Worm (Caenorhabditis elegans) whole organism, late embryonic: ENCODE data around the gene col-121.

ENCODE experiments used
- C38D4.7 ChIP-seq: fragments of 200-800 bp; sonication (Bioruptor generic); optimal IDR thresholded peaks from 2 replicates; lab custom pipeline; 2018; ENCODE audit warnings: mild to moderate bottlenecking, missing genetic modification characterization, moderate library complexity, missing compliant biosample characterization
- F13H6.1 ChIP-seq: sonication (generic microtip); optimal IDR thresholded peaks from 2 replicates; lab custom pipeline; 2016; ENCODE audit warnings: missing genetic modification characterization, missing compliant biosample characterization
- K02D7.2 ChIP-seq: sonication (generic microtip); optimal IDR thresholded peaks from 2 replicates; lab custom pipeline; 2017; ENCODE audit warnings: mild to moderate bottlenecking, missing genetic modification characterization, missing compliant biosample characterization
- K09A11.1 ChIP-seq: sonication (generic microtip); optimal IDR thresholded peaks from 2 replicates; lab custom pipeline; 2017; ENCODE audit warnings: antibody characterized with exemption, mild to moderate bottlenecking, missing genetic modification characterization, missing compliant biosample characterization; ENCODE audit not compliant: insufficient read depth
- ama-1 ChIP-seq: fragments of 150-350 bp; optimal IDR thresholded peaks from 2 replicates; lab custom pipeline; 2014
- ceh-14 ChIP-seq: sonication (generic microtip); optimal IDR thresholded peaks from 2 replicates; lab custom pipeline; 2016; ENCODE audit warnings: missing genotype, missing genetic modification characterization, missing compliant biosample characterization
- ceh-19 ChIP-seq: fragments of 200-800 bp; sonication (Bioruptor generic); optimal IDR thresholded peaks from 2 replicates; lab custom pipeline; 2018; ENCODE audit warnings: mild to moderate bottlenecking, missing genetic modification characterization, missing compliant biosample characterization
- ceh-22 ChIP-seq: sonication (generic microtip); optimal IDR thresholded peaks from 2 replicates; lab custom pipeline; 2017; ENCODE audit warnings: missing biosample characterization, missing genetic modification characterization
- ceh-30 ChIP-seq: fragments of 150-350 bp; optimal IDR thresholded peaks from 2 replicates; lab custom pipeline; 2014; ENCODE audit warnings: missing biosample characterization, missing genetic modification characterization
- ceh-31 ChIP-seq: sonication (generic microtip); optimal IDR thresholded peaks from 2 replicates; lab custom pipeline; 2016; ENCODE audit warnings: missing genetic modification characterization, missing compliant biosample characterization
- ceh-45 ChIP-seq: fragments of 200-800 bp; sonication (Bioruptor generic); IDR thresholded peaks from 2 replicates; pipeline ENCODE4 v1.3.6; 2022; ENCODE audit warnings: missing genetic modification reagents, missing genetic modification characterization, missing compliant biosample characterization
- ceh-9 ChIP-seq: sonication (generic microtip); optimal IDR thresholded peaks from 2 replicates; lab custom pipeline; 2016; ENCODE audit warnings: mild to moderate bottlenecking, missing genetic modification characterization, inconsistent platforms, missing compliant biosample characterization
- che-1 ChIP-seq: sonication (generic microtip); optimal IDR thresholded peaks from 2 replicates; lab custom pipeline; 2016; ENCODE audit warnings: mild to moderate bottlenecking, missing genetic modification characterization, missing compliant biosample characterization
- dve-1 ChIP-seq: sonication (generic microtip); optimal IDR thresholded peaks from 2 replicates; lab custom pipeline; 2017; ENCODE audit warnings: antibody characterized with exemption, mild to moderate bottlenecking, missing genetic modification characterization, missing compliant biosample characterization
- eyg-1 ChIP-seq: sonication (generic microtip); optimal IDR thresholded peaks from 2 replicates; lab custom pipeline; 2016; ENCODE audit warnings: missing genotype, missing genetic modification characterization, missing compliant biosample characterization
- fax-1 ChIP-seq: sonication (generic microtip); optimal IDR thresholded peaks from 2 replicates; lab custom pipeline; 2016; ENCODE audit warnings: missing genotype, missing genetic modification characterization, missing compliant biosample characterization
- fkh-6 ChIP-seq: sonication (generic microtip); optimal IDR thresholded peaks from 2 replicates; lab custom pipeline; 2016; ENCODE audit warnings: missing genetic modification characterization, missing compliant biosample characterization
- gmeb-2 ChIP-seq: sonication (generic microtip); optimal IDR thresholded peaks from 2 replicates; lab custom pipeline; 2016; ENCODE audit warnings: missing genetic modification characterization, inconsistent platforms, missing compliant biosample characterization
- hlh-13 ChIP-seq: fragments of 200-800 bp; sonication (Bioruptor generic); optimal IDR thresholded peaks from 2 replicates; lab custom pipeline; 2018; ENCODE audit warnings: mild to moderate bottlenecking, missing genetic modification characterization, missing compliant biosample characterization
- hlh-15 ChIP-seq: sonication (generic microtip); optimal IDR thresholded peaks from 2 replicates; lab custom pipeline; 2016; ENCODE audit warnings: missing genetic modification characterization, missing compliant biosample characterization
- hlh-6 ChIP-seq: sonication (generic microtip); optimal IDR thresholded peaks from 2 replicates; lab custom pipeline; 2016; ENCODE audit warnings: missing genotype, missing genetic modification characterization, missing compliant biosample characterization
- lim-6 ChIP-seq: sonication (generic microtip); optimal IDR thresholded peaks from 2 replicates; lab custom pipeline; 2016; ENCODE audit warnings: missing genetic modification characterization, missing compliant biosample characterization
- mec-3 ChIP-seq: sonication (generic microtip); optimal IDR thresholded peaks from 2 replicates; lab custom pipeline; 2016; ENCODE audit warnings: borderline replicate concordance, missing genetic modification characterization, missing compliant biosample characterization
- nfya-1 ChIP-seq: sonication (generic microtip); optimal IDR thresholded peaks from 2 replicates; lab custom pipeline; 2017; ENCODE audit warnings: missing genetic modification characterization, mild to moderate bottlenecking, missing compliant biosample characterization, antibody characterized with exemption, moderate library complexity
- odd-2 ChIP-seq: sonication (generic microtip); optimal IDR thresholded peaks from 2 replicates; lab custom pipeline; 2017; ENCODE audit warnings: antibody characterized with exemption, mild to moderate bottlenecking, missing genetic modification characterization, missing compliant biosample characterization
- pag-3 ChIP-seq: sonication (generic microtip); optimal IDR thresholded peaks from 2 replicates; lab custom pipeline; 2016; ENCODE audit warnings: missing compliant biosample characterization, missing genetic modification characterization, borderline replicate concordance
- pat-9 ChIP-seq: fragments of 200-800 bp; sonication (Bioruptor generic); optimal IDR thresholded peaks from 2 replicates; lab custom pipeline; 2018; ENCODE audit warnings: mild to moderate bottlenecking, missing genetic modification characterization, moderate library complexity, missing compliant biosample characterization
- pax-1 ChIP-seq: fragments of 150-350 bp; optimal IDR thresholded peaks from 2 replicates; lab custom pipeline; 2014; ENCODE audit warnings: missing biosample characterization, missing genetic modification characterization
- pha-4 ChIP-seq: fragments of 150-350 bp; optimal IDR thresholded peaks from 2 replicates; lab custom pipeline; 2018; ENCODE audit warnings: missing biosample characterization, missing genetic modification reagents, missing genetic modification characterization
- pqm-1 ChIP-seq: sonication (generic microtip); optimal IDR thresholded peaks from 2 replicates; lab custom pipeline; 2016; ENCODE audit warnings: missing genetic modification characterization, missing compliant biosample characterization
- ref-2 ChIP-seq: sonication (generic microtip); optimal IDR thresholded peaks from 2 replicates; lab custom pipeline; 2016; ENCODE audit warnings: missing genetic modification characterization, missing compliant biosample characterization
- sox-2 ChIP-seq: fragments of 200-800 bp; sonication (Bioruptor generic); IDR thresholded peaks from 2 replicates; pipeline ENCODE4 v1.3.6; 2022; ENCODE audit warnings: missing genetic modification reagents, missing genetic modification characterization, missing compliant biosample characterization
- sox-4 ChIP-seq: sonication (generic microtip); optimal IDR thresholded peaks from 2 replicates; lab custom pipeline; 2017; ENCODE audit warnings: mild to moderate bottlenecking, missing genetic modification characterization, inconsistent platforms, missing compliant biosample characterization
- syd-9 ChIP-seq: sonication (generic microtip); optimal IDR thresholded peaks from 2 replicates; lab custom pipeline; 2016; ENCODE audit warnings: mild to moderate bottlenecking, missing genetic modification characterization, moderate library complexity, missing compliant biosample characterization
- tbx-2 ChIP-seq: sonication (generic microtip); optimal IDR thresholded peaks from 2 replicates; lab custom pipeline; 2016; ENCODE audit warnings: missing genetic modification characterization, missing compliant biosample characterization
- unc-3 ChIP-seq, 2 experiments: fragments of 200-800 bp in 1 of 2; sonication (Bioruptor generic) in 1 of 2; sonication (generic microtip) in 1 of 2; conservative IDR thresholded peaks in 1 of 2; optimal IDR thresholded peaks in 1 of 2; 2 replicates each; pipeline versions ENCODE4 v1.3.6 to Lab custom; 2016 to 2022; ENCODE audit warnings: missing compliant biosample characterization in 2 of 2, missing genetic modification characterization in 2 of 2, missing genetic modification reagents in 1 of 2
- unc-42 ChIP-seq: sonication (generic microtip); optimal IDR thresholded peaks from 2 replicates; lab custom pipeline; 2016; ENCODE audit warnings: missing genotype, missing genetic modification characterization, missing compliant biosample characterization
- zip-5 ChIP-seq: sonication (generic microtip); optimal IDR thresholded peaks from 2 replicates; lab custom pipeline; 2016; ENCODE audit warnings: missing genetic modification characterization, missing compliant biosample characterization
- ztf-16 ChIP-seq: sonication (generic microtip); optimal IDR thresholded peaks from 2 replicates; lab custom pipeline; 2017; ENCODE audit warnings: missing genetic modification characterization, missing compliant biosample characterization

Gene col-121

DNA sequence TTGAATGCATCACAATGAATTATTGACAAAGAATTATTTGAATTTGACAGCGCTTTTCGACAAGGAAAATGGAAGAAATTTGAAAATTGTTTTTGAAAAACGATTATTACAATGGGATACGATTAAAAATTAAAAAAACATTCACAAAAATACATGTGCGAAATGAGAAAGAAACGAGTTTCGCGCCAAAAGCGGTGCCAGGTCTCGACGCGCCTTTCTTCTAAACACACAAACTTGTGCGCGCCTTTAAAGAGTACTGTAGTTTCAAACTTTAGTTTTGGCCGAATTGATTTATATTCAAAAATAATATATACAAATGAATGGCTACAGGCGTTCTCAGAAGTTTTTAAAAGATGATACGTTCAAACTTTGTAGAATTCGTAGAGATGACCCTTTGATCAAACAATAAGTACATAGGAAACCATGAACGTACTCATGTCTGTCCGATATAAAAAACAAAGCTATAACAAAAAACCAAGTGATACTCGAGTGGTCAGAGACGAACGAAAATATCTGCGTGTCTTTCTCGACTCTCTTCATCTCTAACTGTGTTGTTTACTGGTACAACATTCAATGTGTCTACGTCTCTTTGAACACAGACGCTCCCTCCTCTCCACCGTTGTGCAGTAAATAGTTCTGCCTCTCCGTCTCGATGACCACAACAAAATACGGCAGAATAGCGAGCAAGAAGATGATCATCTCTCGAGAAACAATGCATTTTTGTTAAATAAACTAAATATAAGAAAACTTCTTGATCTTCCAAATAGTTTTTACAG is 28.0 kb downstream of the col-121 start:
- no peak for TF ChIP-seq hlh-13
- TF ChIP-seq ceh-45 (GFP tag; lab: Robert Waterston, UW) = no peak
- no peak for TF ChIP-seq lim-6 (tag; lab: Kevin White, UChicago)
- TF ChIP-seq pqm-1 (tag; lab: Kevin White, UChicago) = no peak
- no peak for TF ChIP-seq ceh-31 (tag; lab: Kevin White, UChicago)
- no peak for TF ChIP-seq odd-2 (tag; lab: Kevin White, UChicago)
- no peak for TF ChIP-seq ama-1 (lab: Kevin White, UChicago)
- TF ChIP-seq pax-1 (tag; lab: Kevin White, UChicago) = no peak
- no peak for TF ChIP-seq ceh-19 (GFP tag; lab: Kevin White, UChicago)
- TF ChIP-seq ceh-30 (tag; lab: Kevin White, UChicago) = no peak
- TF ChIP-seq eyg-1 (tag; lab: Kevin White, UChicago) = no peak

DNA sequence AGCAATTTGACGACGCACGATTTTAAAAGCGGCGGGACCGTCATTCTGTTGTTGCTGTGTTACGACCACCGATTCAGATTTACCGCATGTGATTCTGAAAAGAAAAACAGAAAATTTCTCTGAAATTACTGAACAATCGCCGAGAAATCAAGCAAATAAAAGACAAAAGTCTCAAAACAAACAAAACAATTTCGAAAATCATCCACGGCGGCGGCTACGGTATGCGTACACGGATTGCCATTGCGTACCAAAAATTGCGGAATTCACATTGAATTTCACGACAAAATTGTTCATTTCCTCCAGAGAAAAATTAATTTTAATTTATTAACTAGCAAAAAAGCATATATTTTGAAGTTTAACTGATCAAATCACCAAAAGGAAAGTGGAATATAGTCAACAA is 29.6 kb downstream of the col-121 start, which contains the start of gene pezo-1:
TSS of gene pezo-1 (minus strand) at position 101 of the 400 bp plus-strand sequence.
- TF ChIP-seq eyg-1 (tag; lab: Kevin White, UChicago) (no peak), odd-2 (tag; lab: Kevin White, UChicago) (no peak), dve-1 (no peak), K02D7.2 (tag; lab: Kevin White, UChicago) (no peak), gmeb-2 (tag; lab: Kevin White, UChicago) (no peak), C38D4.7 (GFP tag; lab: Kevin White, UChicago) (no peak), ztf-16 (tag; lab: Kevin White, UChicago) (no peak), pha-4 (tag; lab: Kevin White, UChicago) (no peak), ceh-9 (tag; lab: Kevin White, UChicago) (no peak), unc-42 (tag; lab: Kevin White, UChicago) (no peak), tbx-2 (tag; lab: Kevin White, UChicago) (no peak), zip-5 (tag; lab: Kevin White, UChicago) (no peak), pqm-1 (tag; lab: Kevin White, UChicago) (no peak), K09A11.1 (no peak), sox-2 (GFP tag; lab: Robert Waterston, UW) (no peak), hlh-15 (no peak), fax-1 (tag; lab: Kevin White, UChicago) (no peak)

DNA sequence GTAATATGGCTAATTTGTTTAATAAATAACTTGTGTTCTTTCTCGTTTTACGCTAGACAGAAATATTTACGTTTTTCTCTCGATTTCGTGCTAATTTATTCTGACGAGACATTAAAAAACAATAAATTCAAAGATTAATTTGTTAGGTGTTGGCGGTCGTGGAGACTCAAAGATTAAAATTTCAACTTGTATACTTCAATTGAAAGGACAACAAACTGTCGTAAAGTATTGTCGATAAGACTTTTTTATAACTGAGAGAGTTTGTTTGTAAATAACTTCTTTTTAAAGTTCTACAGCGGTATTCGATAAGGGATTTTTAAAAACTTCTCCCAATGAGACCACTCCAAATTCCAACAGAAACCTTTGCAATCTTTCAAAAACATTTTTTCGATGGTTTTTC is 42.3 kb downstream of the col-121 start:
- TF ChIP-seq ceh-30 (tag; lab: Kevin White, UChicago) (no peak), hlh-6 (no peak), unc-42 (tag; lab: Kevin White, UChicago) (no peak), hlh-15 (no peak), nfya-1 (tag; lab: Kevin White, UChicago) (no peak), syd-9 (tag; lab: Kevin White, UChicago) (no peak), ceh-22 (no peak), fkh-6 (tag; lab: Kevin White, UChicago) (no peak), pag-3 (tag; lab: Kevin White, UChicago) (no peak), ref-2 (tag; lab: Kevin White, UChicago) (no peak), unc-3 (GFP tag; conservative IDR thresholded peaks at IDR 0.05; lab: Robert Waterston, UW) (no peak), unc-3 (tag; optimal IDR thresholded peaks at IDR 0.05; lab: Kevin White, UChicago) (no peak), ceh-14 (no peak), sox-4 (tag; lab: Kevin White, UChicago) (no peak), F13H6.1 (no peak), che-1 (no peak), mec-3 (tag; lab: Kevin White, UChicago) (no peak), tbx-2 (tag; lab: Kevin White, UChicago) (no peak), pat-9 (tag; lab: Kevin White, UChicago) (no peak), K02D7.2 (tag; lab: Kevin White, UChicago) (no peak), ceh-45 (GFP tag; lab: Robert Waterston, UW) (no peak)
